Worm (Caenorhabditis elegans) whole organism, L4 larva: ENCODE data around the gene Y6E2A.1.

Source experiments
- F26F4.8 ChIP-seq: fragments of 200-800 bp; sonication (Bioruptor generic); conservative IDR thresholded peaks from 2 replicates; pipeline ENCODE4 v1.3.6; 2022; ENCODE audit warnings: missing genetic modification characterization, missing compliant biosample characterization
- F44E2.7 ChIP-seq: fragments of 200-800 bp; sonication (Bioruptor generic); IDR thresholded peaks from 2 replicates; pipeline ENCODE4 v2.1.2; 2022; ENCODE audit warnings: missing genetic modification characterization, missing compliant biosample characterization
- F49E8.2 ChIP-seq: sonication (generic microtip); optimal IDR thresholded peaks from 2 replicates; lab custom pipeline; 2016; ENCODE audit warnings: missing compliant biosample characterization, mild to moderate bottlenecking, missing genetic modification characterization, borderline replicate concordance
- R02D3.7 ChIP-seq: fragments of 150-350 bp; sonication (generic microtip); optimal IDR thresholded peaks from 3 replicates; lab custom pipeline; 2014; ENCODE audit warnings: missing biosample characterization, missing genetic modification characterization
- Y48G9A.11 ChIP-seq: fragments of 200-800 bp; sonication (Bioruptor generic); IDR thresholded peaks from 2 replicates; pipeline ENCODE4 v1.3.6; 2022; ENCODE audit warnings: missing genetic modification reagents, missing genetic modification characterization, missing compliant biosample characterization
- ZK546.5 ChIP-seq, 2 experiments: sonication (generic microtip); optimal IDR thresholded peaks; 2 replicates each; lab custom pipeline; 2017; ENCODE audit warnings: missing biosample characterization in 2 of 2, missing genetic modification characterization in 2 of 2
- aly-2 ChIP-seq: sonication (generic microtip); optimal IDR thresholded peaks from 2 replicates; lab custom pipeline; 2018; ENCODE audit warnings: missing biosample characterization, missing genetic modification characterization
- ama-1 ChIP-seq: fragments of 150-350 bp; optimal IDR thresholded peaks from 2 replicates; lab custom pipeline; 2014; ENCODE audit warnings: inconsistent platforms, mixed read lengths
- attf-4 ChIP-seq: sonication (generic microtip); optimal IDR thresholded peaks from 3 replicates; lab custom pipeline; 2017; ENCODE audit warnings: missing biosample characterization, missing genetic modification characterization
- ceh-20 ChIP-seq: fragments of 200-800 bp; sonication (Bioruptor generic); IDR thresholded peaks from 2 replicates; pipeline ENCODE4 v1.3.6; 2022; ENCODE audit warnings: missing genetic modification reagents, missing genetic modification characterization, missing compliant biosample characterization
- ceh-82 ChIP-seq: sonication (generic microtip); optimal IDR thresholded peaks from 2 replicates; lab custom pipeline; 2017; ENCODE audit warnings: missing biosample characterization, missing genetic modification characterization
- ces-1 ChIP-seq: fragments of 150-350 bp; sonication (generic microtip); optimal IDR thresholded peaks from 4 replicates; lab custom pipeline; 2014; ENCODE audit warnings: missing biosample characterization, missing genetic modification reagents, missing genetic modification characterization
- cey-2 ChIP-seq: sonication (generic microtip); optimal IDR thresholded peaks from 3 replicates; lab custom pipeline; 2017; ENCODE audit warnings: missing genetic modification characterization, mild to moderate bottlenecking, missing compliant biosample characterization, antibody characterized with exemption, borderline replicate concordance; ENCODE audit not compliant: insufficient read depth
- ctbp-1 ChIP-seq: fragments of 200-800 bp; sonication (Bioruptor generic); IDR thresholded peaks from 2 replicates; pipeline ENCODE4 v1.3.6; 2022; ENCODE audit warnings: missing genetic modification reagents, missing genetic modification characterization, missing compliant biosample characterization
- dmd-6 ChIP-seq: fragments of 200-800 bp; sonication (Bioruptor generic); IDR thresholded peaks from 2 replicates; pipeline ENCODE4 v1.3.6; 2022; ENCODE audit warnings: missing genetic modification reagents, missing genetic modification characterization, missing compliant biosample characterization
- dpl-1 ChIP-seq: fragments of 150-350 bp; optimal IDR thresholded peaks from 2 replicates; lab custom pipeline; 2014; ENCODE audit warnings: missing biosample characterization, missing genetic modification reagents, missing genetic modification characterization
- dve-1 ChIP-seq: sonication (generic microtip); optimal IDR thresholded peaks from 2 replicates; lab custom pipeline; 2017; ENCODE audit warnings: antibody characterized with exemption, mild to moderate bottlenecking, missing genetic modification characterization, missing compliant biosample characterization; ENCODE audit not compliant: insufficient read depth
- egl-43 ChIP-seq: fragments of 200-800 bp; sonication (Bioruptor generic); IDR thresholded peaks from 2 replicates; pipeline ENCODE4 v1.3.6; 2022; ENCODE audit warnings: missing genetic modification reagents, missing genetic modification characterization, missing compliant biosample characterization
- hif-1 ChIP-seq, 2 experiments: sonication (generic microtip); optimal IDR thresholded peaks; 2 replicates each; lab custom pipeline; 2016 to 2017; ENCODE audit warnings: missing compliant biosample characterization in 2 of 2, missing genetic modification characterization in 2 of 2, missing genetic modification reagents in 2 of 2, missing genotype in 2 of 2, mild to moderate bottlenecking in 1 of 2
- jun-1 ChIP-seq: fragments of 150-350 bp; optimal IDR thresholded peaks from 2 replicates; lab custom pipeline; 2014; ENCODE audit warnings: missing biosample characterization, missing genetic modification reagents, missing genetic modification characterization
- lin-13 ChIP-seq: fragments of 150-350 bp; optimal IDR thresholded peaks from 2 replicates; lab custom pipeline; 2014; ENCODE audit warnings: missing biosample characterization, missing genetic modification reagents, missing genetic modification characterization
- lin-15B ChIP-seq: fragments of 150-350 bp; sonication (generic microtip); optimal IDR thresholded peaks from 3 replicates; lab custom pipeline; 2014; ENCODE audit warnings: missing biosample characterization, missing genetic modification characterization
- lin-38 ChIP-seq: fragments of 200-800 bp; sonication (Bioruptor generic); IDR thresholded peaks from 2 replicates; pipeline ENCODE4 v1.3.6; 2022; ENCODE audit warnings: missing genetic modification reagents, missing genetic modification characterization, missing compliant biosample characterization
- lin-39 ChIP-seq: fragments of 150-350 bp; optimal IDR thresholded peaks from 2 replicates; lab custom pipeline; 2014; ENCODE audit warnings: missing biosample characterization, missing genetic modification reagents, missing genetic modification characterization
- lir-3 ChIP-seq: sonication (generic microtip); optimal IDR thresholded peaks from 2 replicates; lab custom pipeline; 2016; ENCODE audit warnings: mild to moderate bottlenecking, missing genetic modification characterization, missing compliant biosample characterization
- madf-5 ChIP-seq, 2 experiments: fragments of 200-800 bp; sonication (Bioruptor generic); IDR thresholded peaks; 2 replicates each; pipeline ENCODE4 v1.3.6; 2022; ENCODE audit warnings: missing compliant biosample characterization in 2 of 2, missing genetic modification characterization in 2 of 2
- mdt-29 ChIP-seq: fragments of 200-800 bp; sonication (Bioruptor generic); IDR thresholded peaks from 2 replicates; pipeline ENCODE4 v1.3.6; 2022; ENCODE audit warnings: missing genetic modification reagents, missing genetic modification characterization, missing compliant biosample characterization
- mes-2 ChIP-seq: sonication (generic microtip); optimal IDR thresholded peaks from 2 replicates; lab custom pipeline; 2016; ENCODE audit warnings: missing genotype, mild to moderate bottlenecking, missing genetic modification characterization, missing compliant biosample characterization; ENCODE audit not compliant: poor library complexity, severe bottlenecking
- mxl-2 ChIP-seq: fragments of 200-800 bp; sonication (Bioruptor generic); conservative IDR thresholded peaks from 2 replicates; pipeline ENCODE4 v1.3.6; 2022; ENCODE audit warnings: missing genetic modification reagents, missing genetic modification characterization, missing compliant biosample characterization
- mxl-3 ChIP-seq: fragments of 200-800 bp; sonication (Bioruptor generic); optimal IDR thresholded peaks from 2 replicates; lab custom pipeline; 2018; ENCODE audit warnings: mild to moderate bottlenecking, missing genetic modification characterization, missing compliant biosample characterization
- nhr-10 ChIP-seq: fragments of 150-350 bp; optimal IDR thresholded peaks from 2 replicates; lab custom pipeline; 2014; ENCODE audit warnings: missing biosample characterization, missing genetic modification characterization
- nhr-237 ChIP-seq: sonication (generic microtip); optimal IDR thresholded peaks from 2 replicates; lab custom pipeline; 2017; ENCODE audit warnings: missing biosample characterization, missing genetic modification characterization
- nhr-25 ChIP-seq: sonication (generic microtip); optimal IDR thresholded peaks from 2 replicates; lab custom pipeline; 2017; ENCODE audit warnings: missing genetic modification characterization, mild to moderate bottlenecking, missing compliant biosample characterization, antibody characterized with exemption, moderate library complexity, borderline replicate concordance; ENCODE audit not compliant: insufficient read depth
- nhr-42 ChIP-seq: fragments of 200-800 bp; sonication (Bioruptor generic); IDR thresholded peaks from 2 replicates; pipeline ENCODE4 v1.3.6; 2022; ENCODE audit warnings: missing genetic modification characterization, missing compliant biosample characterization
- nhr-76 ChIP-seq: fragments of 150-350 bp; optimal IDR thresholded peaks from 2 replicates; lab custom pipeline; 2014; ENCODE audit warnings: missing biosample characterization, missing genetic modification characterization
- nhr-77 ChIP-seq: fragments of 150-350 bp; optimal IDR thresholded peaks from 2 replicates; lab custom pipeline; 2014; ENCODE audit warnings: missing biosample characterization, missing genetic modification characterization
- pha-4 ChIP-seq, 2 experiments: fragments of 150-350 bp in 1 of 2; fragments of 200-800 bp in 1 of 2; sonication (Bioruptor generic) in 1 of 2; IDR thresholded peaks in 1 of 2; optimal IDR thresholded peaks in 1 of 2; 2 replicates each; pipeline versions ENCODE4 v1.3.6 to Lab custom; 2014 to 2022; ENCODE audit warnings: missing genetic modification characterization in 2 of 2, missing genetic modification reagents in 2 of 2, missing biosample characterization in 1 of 2, missing compliant biosample characterization in 1 of 2
- php-3 ChIP-seq: fragments of 200-800 bp; sonication (Bioruptor generic); IDR thresholded peaks from 2 replicates; pipeline ENCODE4 v1.3.6; 2022; ENCODE audit warnings: missing genetic modification reagents, missing genetic modification characterization, missing compliant biosample characterization
- rbr-2 ChIP-seq: sonication (generic microtip); optimal IDR thresholded peaks from 2 replicates; lab custom pipeline; 2016; ENCODE audit warnings: missing genotype, missing genetic modification characterization, missing compliant biosample characterization
- spr-1 ChIP-seq: sonication (generic microtip); optimal IDR thresholded peaks from 2 replicates; lab custom pipeline; 2016; ENCODE audit warnings: mild to moderate bottlenecking, missing genetic modification characterization, missing compliant biosample characterization
- tag-97 ChIP-seq: fragments of 200-800 bp; sonication (Bioruptor generic); IDR thresholded peaks from 2 replicates; pipeline ENCODE4 v1.3.6; 2022; ENCODE audit warnings: missing genetic modification characterization, missing compliant biosample characterization
- tra-1 ChIP-seq: fragments of 200-800 bp; sonication (Bioruptor generic); IDR thresholded peaks from 2 replicates; pipeline ENCODE4 v1.3.6; 2022; ENCODE audit warnings: missing genetic modification reagents, missing genetic modification characterization, missing compliant biosample characterization
- unc-62 ChIP-seq, 3 experiments: fragments of 150-350 bp in 1 of 3; sonication (generic microtip); optimal IDR thresholded peaks in 2 of 3; peaks in 1 of 3; 1 replicate in 1 of 3; 2 replicates in 2 of 3; lab custom pipeline; 2014 to 2017; ENCODE audit warnings: missing biosample characterization in 3 of 3, missing genetic modification characterization in 3 of 3, missing genetic modification reagents in 3 of 3, missing genotype in 1 of 3
- zag-1 ChIP-seq: fragments of 150-350 bp; optimal IDR thresholded peaks from 2 replicates; lab custom pipeline; 2014; ENCODE audit warnings: missing biosample characterization, missing genetic modification characterization
- zfp-2 ChIP-seq: sonication (generic microtip); optimal IDR thresholded peaks from 2 replicates; lab custom pipeline; 2016; ENCODE audit warnings: mild to moderate bottlenecking, missing genetic modification characterization, missing compliant biosample characterization
- zfp-3 ChIP-seq: fragments of 200-800 bp; sonication (Bioruptor generic); conservative IDR thresholded peaks from 2 replicates; pipeline ENCODE4 v1.3.6; 2022; ENCODE audit warnings: missing genetic modification reagents, missing genetic modification characterization, missing compliant biosample characterization

Y6E2A.1 gene

DNA sequence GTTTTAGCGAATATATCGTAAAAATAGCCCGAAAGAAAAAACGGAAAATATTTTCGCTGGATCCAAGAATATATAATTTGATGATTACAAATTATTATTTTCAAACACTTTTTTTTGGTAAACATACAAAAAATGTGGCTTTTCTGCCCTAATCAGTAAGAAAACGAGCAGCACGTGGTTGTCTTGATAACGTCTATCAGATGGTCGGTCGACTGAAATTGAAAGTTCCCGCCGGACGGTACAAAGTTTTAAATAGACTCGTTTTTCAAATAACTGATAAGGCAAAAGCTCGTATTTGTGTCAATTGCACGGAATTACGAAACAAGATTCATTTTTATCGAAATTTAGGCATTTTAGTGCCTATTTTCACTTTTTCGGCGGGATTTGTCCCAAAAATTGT lies 43.6 kb downstream of the Y6E2A.1 start (continued):
- TF ChIP-seq tra-1 (GFP tag; lab: Robert Waterston, UW) (peak; percentile 74), hif-1 (tag; optimal IDR thresholded peaks at IDR 0.05; lab: Kevin White, UChicago) (peak in 1 of 2 experiments; percentile 80), php-3 (GFP tag; lab: Robert Waterston, UW) (peak; percentile 63; the same call in 1 of the 2 replicates), nhr-10 (tag; lab: Kevin White, UChicago) (no peak), lin-15B (tag; lab: Kevin White, UChicago) (no peak), nhr-76 (tag; lab: Kevin White, UChicago) (no peak), lir-3 (tag; lab: Kevin White, UChicago) (no peak), lin-38 (no peak), dve-1 (tag; lab: Kevin White, UChicago) (peak; percentile 96), tag-97 (GFP tag; lab: Robert Waterston, UW) (no peak), egl-43 (GFP tag; lab: Robert Waterston, UW) (no peak), mes-2 (tag; lab: Kevin White, UChicago) (peak; percentile 51), aly-2 (tag; lab: Kevin White, UChicago) (no peak), zfp-3 (GFP tag; lab: Robert Waterston, UW) (no peak), nhr-42 (GFP tag; lab: Robert Waterston, UW) (no peak), F49E8.2 (tag; lab: Kevin White, UChicago) (no peak), pha-4 (GFP tag; IDR thresholded peaks at IDR 0.05; lab: Robert Waterston, UW) (peak; percentile 50; the same call in 1 of the 2 replicates), pha-4 (tag; optimal IDR thresholded peaks at IDR 0.05; lab: Kevin White, UChicago) (no peak), ces-1 (GFP tag; lab: Kevin White, UChicago) (no peak), mxl-3 (GFP tag; lab: Kevin White, UChicago) (peak; percentile 85), zag-1 (tag; lab: Kevin White, UChicago) (no peak), ceh-20 (GFP tag; lab: Robert Waterston, UW) (no peak), madf-5 (GFP tag; IDR thresholded peaks at IDR 0.05; lab: Robert Waterston, UW) (no peak), ama-1 (no peak)

- TF ChIP-seq mxl-3 (GFP tag; lab: Kevin White, UChicago) (peak; percentile 44), mdt-29 (GFP tag; lab: Robert Waterston, UW) (no peak), tra-1 (GFP tag; lab: Robert Waterston, UW) (no peak), spr-1 (tag; lab: Kevin White, UChicago) (no peak), ZK546.5 (tag; optimal IDR thresholded peaks at IDR 0.05; lab: Kevin White, UChicago) (no peak), ctbp-1 (GFP tag; lab: Robert Waterston, UW) (0 out of 2 replicates have a peak, but pooled peaks have one; percentile 40), dmd-6 (GFP tag; lab: Robert Waterston, UW) (peak; percentile 55), dpl-1 (GFP tag; lab: Kevin White, UChicago) (no peak), ceh-20 (GFP tag; lab: Robert Waterston, UW) (no peak), unc-62 (GFP tag; optimal IDR thresholded peaks at IDR 0.05 in 1 of 2; lab: Kevin White, UChicago) (no peak), unc-62 (tag; optimal IDR thresholded peaks at IDR 0.05; lab: Kevin White, UChicago) (no peak), nhr-25 (no peak), R02D3.7 (tag; lab: Kevin White, UChicago) (no peak), nhr-76 (tag; lab: Kevin White, UChicago) (no peak), mxl-2 (GFP tag; lab: Robert Waterston, UW) (no peak), Y48G9A.11 (GFP tag; lab: Robert Waterston, UW) (no peak), rbr-2 (tag; lab: Kevin White, UChicago) (no peak), ceh-82 (tag; lab: Kevin White, UChicago) (no peak), nhr-77 (peak; percentile 44), F26F4.8 (GFP tag; lab: Robert Waterston, UW) (no peak), F44E2.7 (GFP tag; lab: Robert Waterston, UW) (no peak), ama-1 (no peak), dve-1 (tag; lab: Kevin White, UChicago) (peak; percentile 92), nhr-237 (tag; lab: Kevin White, UChicago) (no peak), cey-2 (tag; lab: Kevin White, UChicago) (no peak), attf-4 (tag; lab: Kevin White, UChicago) (no peak), zfp-2 (tag; lab: Kevin White, UChicago) (no peak), lin-39 (no peak), jun-1 (tag; lab: Kevin White, UChicago) (no peak), zag-1 (tag; lab: Kevin White, UChicago) (no peak), lin-13 (no peak)
Measured at ce11 chrV:15664053-15664661, 46.1 kb downstream of the Y6E2A.1 start.
